Fruit fly (Drosophila melanogaster) whole organism, embryonic: ENCODE measurements around the gene CG44405.
A peak's percentile ranks its signal among the peaks of the same experiment; 100 is the strongest.

Experiments used
- Atf3 ChIP-seq: fragments of 200-800 bp; sonication (Bioruptor generic); optimal IDR thresholded peaks from 3 replicates; lab custom pipeline; 2016; ENCODE audit warnings: missing biosample characterization, missing genetic modification characterization
- Bdp1 ChIP-seq: fragments of 200-800 bp; sonication (Bioruptor generic); optimal IDR thresholded peaks from 3 replicates; lab custom pipeline; 2016; ENCODE audit warnings: missing biosample characterization, missing genetic modification characterization
- CG10209 ChIP-seq: fragments of 200-800 bp; sonication (Bioruptor generic); optimal IDR thresholded peaks from 3 replicates; lab custom pipeline; 2017; ENCODE audit warnings: missing biosample characterization, mild to moderate bottlenecking, missing genetic modification characterization, missing genetic modification reagents
- CG11560 ChIP-seq: fragments of 200-800 bp; sonication (Bioruptor generic); IDR thresholded peaks from 3 replicates; pipeline ENCODE4 v1.3.6; 2022; ENCODE audit warnings: missing biosample characterization, missing genetic modification characterization
- CG12155 ChIP-seq: fragments of 200-800 bp; sonication (Bioruptor generic); optimal IDR thresholded peaks from 3 replicates; lab custom pipeline; 2016; ENCODE audit warnings: missing biosample characterization, missing genetic modification characterization
- CG12744 ChIP-seq: fragments of 200-800 bp; sonication (Bioruptor generic); optimal IDR thresholded peaks from 2 replicates; lab custom pipeline; 2016; ENCODE audit warnings: missing biosample characterization, missing genetic modification characterization
- CG12769 ChIP-seq: fragments of 200-800 bp; sonication (Bioruptor generic); optimal IDR thresholded peaks from 2 replicates; lab custom pipeline; 2019; ENCODE audit warnings: missing biosample characterization, mild to moderate bottlenecking, missing genetic modification characterization, moderate library complexity
- CG13296 ChIP-seq: fragments of 200-800 bp; sonication (Bioruptor generic); optimal IDR thresholded peaks from 3 replicates; lab custom pipeline; 2018; ENCODE audit warnings: missing biosample characterization, mild to moderate bottlenecking, missing genetic modification characterization
- CG14014 ChIP-seq: fragments of 200-800 bp; sonication (Bioruptor generic); IDR thresholded peaks from 2 replicates; pipeline ENCODE4 v1.3.6; 2022; ENCODE audit warnings: missing biosample characterization, missing genetic modification characterization
- CG16813 ChIP-seq: fragments of 200-800 bp; sonication (Bioruptor generic); IDR thresholded peaks from 3 replicates; pipeline ENCODE4 v1.3.6; 2022; ENCODE audit warnings: missing biosample characterization, missing genetic modification characterization; ENCODE audit not compliant: partially characterized antibody
- CG2199 ChIP-seq: fragments of 200-800 bp; sonication (Bioruptor generic); IDR thresholded peaks from 3 replicates; pipeline ENCODE4 v1.3.6; 2022; ENCODE audit warnings: missing biosample characterization, missing genetic modification characterization
- CG31365 ChIP-seq: fragments of 200-800 bp; sonication (Bioruptor generic); optimal IDR thresholded peaks from 2 replicates; lab custom pipeline; 2018; ENCODE audit warnings: missing biosample characterization, mild to moderate bottlenecking, missing genetic modification characterization
- CG34422 ChIP-seq: fragments of 200-800 bp; sonication (Bioruptor generic); IDR thresholded peaks from 3 replicates; pipeline ENCODE4 v1.3.6; 2022; ENCODE audit warnings: missing biosample characterization, missing genetic modification characterization
- CG3838 ChIP-seq: fragments of 200-800 bp; sonication (Bioruptor generic); optimal IDR thresholded peaks from 3 replicates; lab custom pipeline; 2016; ENCODE audit warnings: missing biosample characterization, missing genetic modification characterization
- CG3847 ChIP-seq: fragments of 200-800 bp; sonication (Bioruptor generic); IDR thresholded peaks from 2 replicates; pipeline ENCODE4 v1.3.6; 2022; ENCODE audit warnings: missing biosample characterization, missing genetic modification characterization
- CG42726 ChIP-seq: fragments of 200-800 bp; sonication (Bioruptor generic); IDR thresholded peaks from 2 replicates; pipeline ENCODE4 v1.3.6; 2022; ENCODE audit warnings: missing biosample characterization, missing genetic modification characterization; ENCODE audit not compliant: partially characterized antibody
- CG4328 ChIP-seq: fragments of 200-800 bp; sonication (Bioruptor generic); optimal IDR thresholded peaks from 3 replicates; lab custom pipeline; 2017; ENCODE audit warnings: missing biosample characterization, missing genetic modification reagents, missing genetic modification characterization
- CG7745 ChIP-seq: fragments of 200-800 bp; sonication (Bioruptor generic); optimal IDR thresholded peaks from 2 replicates; lab custom pipeline; 2018; ENCODE audit warnings: missing biosample characterization, mild to moderate bottlenecking, missing genetic modification characterization, moderate library complexity
- CG8388 ChIP-seq: fragments of 200-800 bp; sonication (Bioruptor generic); optimal IDR thresholded peaks from 2 replicates; lab custom pipeline; 2019; ENCODE audit warnings: missing biosample characterization, mild to moderate bottlenecking, missing genetic modification characterization, moderate library complexity
- D19B ChIP-seq: fragments of 200-800 bp; sonication (Bioruptor generic); optimal IDR thresholded peaks from 2 replicates; lab custom pipeline; 2017; ENCODE audit warnings: missing biosample characterization, mild to moderate bottlenecking, missing genetic modification characterization
- Dref ChIP-seq: fragments of 200-800 bp; sonication (Bioruptor generic); IDR thresholded peaks from 2 replicates; pipeline ENCODE4 v1.3.6; 2022; ENCODE audit warnings: missing biosample characterization, missing genetic modification characterization
- HLHmδ ChIP-seq: fragments of 200-800 bp; sonication (Bioruptor generic); optimal IDR thresholded peaks from 2 replicates; lab custom pipeline; 2018; ENCODE audit warnings: missing biosample characterization, mild to moderate bottlenecking, missing genetic modification characterization, moderate library complexity
- NK7.1 ChIP-seq: fragments of 200-800 bp; sonication (Bioruptor generic); optimal IDR thresholded peaks from 3 replicates; lab custom pipeline; 2016; ENCODE audit warnings: missing biosample characterization, missing genetic modification characterization
- Oli ChIP-seq: fragments of 200-800 bp; sonication (Bioruptor generic); optimal IDR thresholded peaks from 2 replicates; lab custom pipeline; 2018; ENCODE audit warnings: missing biosample characterization, mild to moderate bottlenecking, missing genetic modification characterization, moderate library complexity
- Spps ChIP-seq: fragments of 200-800 bp; sonication (Bioruptor generic); optimal IDR thresholded peaks from 2 replicates; lab custom pipeline; 2018; ENCODE audit warnings: missing biosample characterization, mild to moderate bottlenecking, missing genetic modification characterization
- Ssrp ChIP-seq: fragments of 200-800 bp; sonication (Bioruptor generic); optimal IDR thresholded peaks from 2 replicates; lab custom pipeline; 2018; ENCODE audit warnings: missing biosample characterization, mild to moderate bottlenecking, missing genetic modification characterization, moderate library complexity
- Trl ChIP-seq, 3 experiments: fragments of >200 bp in 2 of 3; fragments of 200-800 bp in 1 of 3; sonication (Bioruptor generic) in 1 of 3; optimal IDR thresholded peaks; 2 replicates in 1 of 3; 3 replicates in 2 of 3; lab custom pipeline; 2016 to 2017; ENCODE audit warnings: missing biosample characterization in 1 of 3, missing genetic modification characterization in 1 of 3
- al ChIP-seq: fragments of 200-800 bp; sonication (Bioruptor generic); IDR thresholded peaks from 2 replicates; pipeline ENCODE4 v1.3.6; 2022; ENCODE audit warnings: missing biosample characterization, missing genetic modification characterization
- chn ChIP-seq: fragments of 200-800 bp; sonication (Bioruptor generic); optimal IDR thresholded peaks from 2 replicates; lab custom pipeline; 2016; ENCODE audit warnings: missing biosample characterization, missing genetic modification characterization
- danr ChIP-seq: fragments of 200-800 bp; sonication (Bioruptor generic); IDR thresholded peaks from 2 replicates; pipeline ENCODE4 v1.3.6; 2022; ENCODE audit warnings: missing biosample characterization, missing genetic modification characterization
- lbe ChIP-seq: fragments of 200-800 bp; sonication (Bioruptor generic); optimal IDR thresholded peaks from 2 replicates; lab custom pipeline; 2016; ENCODE audit warnings: missing biosample characterization, mild to moderate bottlenecking, missing genetic modification characterization
- lmd ChIP-seq: fragments of 200-800 bp; sonication (Bioruptor generic); IDR thresholded peaks from 2 replicates; pipeline ENCODE4 v1.3.6; 2022; ENCODE audit warnings: missing biosample characterization, missing genetic modification characterization
- lov ChIP-seq, 2 experiments: fragments of 200-800 bp in 1 of 2; fragments of >200 bp in 1 of 2; sonication (Bioruptor generic) in 1 of 2; IDR thresholded peaks in 1 of 2; optimal IDR thresholded peaks in 1 of 2; 2 replicates in 1 of 2; 3 replicates in 1 of 2; pipeline versions ENCODE4 v1.3.6 to Lab custom; 2017 to 2022; ENCODE audit warnings: missing biosample characterization in 1 of 2, missing genetic modification characterization in 1 of 2
- nmo ChIP-seq: fragments of 200-800 bp; sonication (Bioruptor generic); optimal IDR thresholded peaks from 2 replicates; lab custom pipeline; 2018; ENCODE audit warnings: missing biosample characterization, mild to moderate bottlenecking, missing genetic modification characterization, moderate library complexity
- odd ChIP-seq: fragments of 200-800 bp; sonication (Bioruptor generic); optimal IDR thresholded peaks from 2 replicates; lab custom pipeline; 2017; ENCODE audit warnings: missing biosample characterization, mild to moderate bottlenecking, missing genetic modification characterization
- pb ChIP-seq: fragments of 200-800 bp; sonication (Bioruptor generic); optimal IDR thresholded peaks from 3 replicates; lab custom pipeline; 2016; ENCODE audit warnings: missing biosample characterization, missing genetic modification characterization
- peb ChIP-seq: fragments of 200-800 bp; sonication (Bioruptor generic); IDR thresholded peaks from 2 replicates; pipeline ENCODE4 v1.3.6; 2022; ENCODE audit warnings: missing biosample characterization, missing genetic modification characterization
- prd ChIP-seq, 3 experiments: fragments of >200 bp in 2 of 3; fragments of 200-800 bp in 1 of 3; sonication (Bioruptor generic) in 1 of 3; optimal IDR thresholded peaks in 2 of 3; IDR thresholded peaks in 1 of 3; 2 replicates in 2 of 3; 3 replicates in 1 of 3; pipeline versions ENCODE4 v1.3.6 to Lab custom; 2017 to 2022; ENCODE audit warnings: missing biosample characterization in 1 of 3, missing genetic modification characterization in 1 of 3
- pum ChIP-seq: fragments of 200-800 bp; sonication (Bioruptor generic); optimal IDR thresholded peaks from 2 replicates; lab custom pipeline; 2016; ENCODE audit warnings: missing biosample characterization, missing genetic modification characterization
- rib ChIP-seq: fragments of 200-800 bp; sonication (Bioruptor generic); IDR thresholded peaks from 2 replicates; pipeline ENCODE4 v1.3.6; 2022; ENCODE audit warnings: missing biosample characterization, missing genetic modification characterization
- ro ChIP-seq: fragments of 200-800 bp; sonication (Bioruptor generic); IDR thresholded peaks from 2 replicates; pipeline ENCODE4 v1.3.6; 2022; ENCODE audit warnings: missing biosample characterization, missing genetic modification characterization
- salm ChIP-seq: fragments of 200-800 bp; sonication (Bioruptor generic); optimal IDR thresholded peaks from 2 replicates; lab custom pipeline; 2018; ENCODE audit warnings: missing biosample characterization, mild to moderate bottlenecking, missing genetic modification characterization
- slbo ChIP-seq: fragments of 200-800 bp; sonication (Bioruptor generic); IDR thresholded peaks from 2 replicates; pipeline ENCODE4 v1.3.6; 2022; ENCODE audit warnings: missing biosample characterization, missing genetic modification characterization
- toy ChIP-seq: fragments of 200-800 bp; sonication (Bioruptor generic); IDR thresholded peaks from 2 replicates; pipeline ENCODE4 v1.3.6; 2022; ENCODE audit warnings: missing biosample characterization, missing genetic modification characterization
- trem ChIP-seq: fragments of 200-800 bp; optimal IDR thresholded peaks from 3 replicates; lab custom pipeline; 2019; ENCODE audit warnings: missing biosample characterization, mild to moderate bottlenecking, missing genetic modification characterization, moderate library complexity
- wek ChIP-seq: fragments of 200-800 bp; sonication (Bioruptor generic); optimal IDR thresholded peaks from 3 replicates; lab custom pipeline; 2018; ENCODE audit warnings: missing biosample characterization, mild to moderate bottlenecking, missing genetic modification characterization, moderate library complexity
- yki ChIP-seq: fragments of >200 bp; optimal IDR thresholded peaks from 3 replicates; lab custom pipeline; 2018
- zfh1 ChIP-seq: fragments of 200-800 bp; sonication (Bioruptor generic); IDR thresholded peaks from 3 replicates; pipeline ENCODE4 v1.3.6; 2022; ENCODE audit warnings: missing biosample characterization, missing genetic modification characterization

CG44405 gene

dm6 chr2L:16350742-16351568 is 8.8 kb upstream of the CG44405 start (continued):
- TF ChIP-seq CG3838 (GFP tag; lab: Kevin White, UChicago) (peak; percentile 94), CG42726 (GFP tag; lab: Robert Waterston, UW) (no peak; the same call in 1 of the 2 replicates), wek (GFP tag; lab: Kevin White, UChicago) (peak; percentile 96), pum (peak; percentile 98), Oli (tag; lab: Kevin White, UChicago) (peak; percentile 99), CG14014 (peak; percentile 99), salm (tag; lab: Kevin White, UChicago) (peak; percentile 99), Bdp1 (GFP tag; lab: Kevin White, UChicago) (peak; percentile 91), ro (peak; percentile 96), lov (optimal IDR thresholded peaks at IDR 0.05; lab: Kevin White, UChicago) (no peak), lov (GFP tag; IDR thresholded peaks at IDR 0.05; lab: Robert Waterston, UW) (peak; percentile 98), Trl (optimal IDR thresholded peaks at IDR 0.05; lab: Kevin White, UChicago) (peak in 1 of 2 experiments; percentile 40), Trl (GFP tag; optimal IDR thresholded peaks at IDR 0.05; lab: Kevin White, UChicago) (peak; percentile 98), CG8388 (peak; percentile 99), Atf3 (GFP tag; lab: Kevin White, UChicago) (peak; percentile 95), CG16813 (GFP tag; lab: Robert Waterston, UW) (no peak), lbe (peak; percentile 97), CG10209 (GFP tag; lab: Kevin White, UChicago) (peak; percentile 99), NK7.1 (peak; percentile 97), CG11560 (tag; lab: Robert Waterston, UW) (peak; percentile 93), Ssrp (tag; lab: Kevin White, UChicago) (peak; percentile 99), trem (peak; percentile 96), CG2199 (peak; percentile 99), pb (GFP tag; lab: Kevin White, UChicago) (peak; percentile 95), CG31365 (tag; lab: Kevin White, UChicago) (peak; percentile 94), slbo (GFP tag; lab: Robert Waterston, UW) (peak; percentile 99), Dref (GFP tag; lab: Robert Waterston, UW) (peak; percentile 36; the same call in 1 of the 2 replicates), Spps (tag; lab: Kevin White, UChicago) (peak; percentile 99), lmd (GFP tag; lab: Robert Waterston, UW) (peak; percentile 99), CG3847 (GFP tag; lab: Robert Waterston, UW) (peak; percentile 99), zfh1 (GFP tag; lab: Robert Waterston, UW) (peak; percentile 99), al (GFP tag; lab: Robert Waterston, UW) (peak; percentile 98), toy (GFP tag; lab: Robert Waterston, UW) (peak; percentile 97), yki (lab: Kevin White, UChicago) (peak; percentile 66), CG12744 (GFP tag; lab: Kevin White, UChicago) (peak; percentile 98), rib (GFP tag; lab: Robert Waterston, UW) (peak; percentile 99), odd (peak; percentile 99), danr (GFP tag; lab: Robert Waterston, UW) (peak; percentile 98), CG4328 (peak; percentile 98), prd (optimal IDR thresholded peaks at IDR 0.05; lab: Kevin White, UChicago) (no peak), prd (GFP tag; IDR thresholded peaks at IDR 0.05; lab: Robert Waterston, UW) (peak; percentile 99), CG7745 (tag; lab: Kevin White, UChicago) (peak; percentile 95), CG34422 (peak; percentile 99), CG13296 (peak; percentile 99), CG12155 (GFP tag; lab: Kevin White, UChicago) (peak; percentile 97), D19B (peak; percentile 96), CG12769 (peak; percentile 100), peb (GFP tag; lab: Robert Waterston, UW) (peak; percentile 98), chn (GFP tag; lab: Kevin White, UChicago) (peak; percentile 99), nmo (GFP tag; lab: Kevin White, UChicago) (peak; percentile 99), HLHmδ (GFP tag; lab: Kevin White, UChicago) (peak; percentile 1)
